Fruit fly (Drosophila melanogaster) whole organism, prepupa: ENCODE data around the gene Rbf2.

Experiments
- Blimp-1 ChIP-seq: fragments of 200-800 bp; sonication (Bioruptor generic); optimal IDR thresholded peaks from 3 replicates; lab custom pipeline; 2017; ENCODE audit warnings: missing biosample characterization, missing genetic modification characterization, mild to moderate bottlenecking, moderate library complexity, missing genetic modification reagents
- CG11902 ChIP-seq: fragments of 200-800 bp; sonication (Bioruptor generic); optimal IDR thresholded peaks from 3 replicates; lab custom pipeline; 2016; ENCODE audit warnings: missing biosample characterization, missing genetic modification characterization
- eg ChIP-seq: fragments of 200-800 bp; sonication (Bioruptor generic); IDR thresholded peaks from 3 replicates; pipeline ENCODE4 v1.3.6; 2022; ENCODE audit warnings: missing biosample characterization, missing genetic modification characterization

DNA sequence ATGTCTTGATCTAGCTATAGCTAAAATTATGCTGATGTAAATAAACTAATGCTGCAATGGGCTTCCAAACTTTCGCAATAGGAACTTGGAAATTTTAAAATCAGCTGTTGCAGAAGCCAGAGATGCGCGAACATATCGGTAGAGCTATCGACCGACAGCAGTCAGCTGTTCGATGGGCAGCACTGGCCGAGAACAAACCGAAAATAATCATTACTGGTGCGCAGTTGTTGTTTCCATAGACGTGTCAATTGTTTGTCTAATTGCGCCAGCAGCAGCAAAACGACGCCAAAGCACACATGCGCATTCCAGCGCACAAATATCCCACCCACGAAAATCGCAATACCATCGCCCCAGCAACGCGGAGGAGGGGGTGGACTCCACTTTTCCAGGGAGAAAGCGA, 30.3 kb upstream of the Rbf2 start, which contains the start of gene Sap47:
- TF ChIP-seq Blimp-1 (GFP tag; lab: Kevin White, UChicago) (no peak), CG11902 (GFP tag; lab: Kevin White, UChicago) (no peak), eg (GFP tag; lab: Robert Waterston, UW) (0 out of 3 replicates have a peak, but pooled peaks have one; percentile 11)
